Worm (Caenorhabditis elegans): ENCODE results near the gene ctps-1.

DNA sequence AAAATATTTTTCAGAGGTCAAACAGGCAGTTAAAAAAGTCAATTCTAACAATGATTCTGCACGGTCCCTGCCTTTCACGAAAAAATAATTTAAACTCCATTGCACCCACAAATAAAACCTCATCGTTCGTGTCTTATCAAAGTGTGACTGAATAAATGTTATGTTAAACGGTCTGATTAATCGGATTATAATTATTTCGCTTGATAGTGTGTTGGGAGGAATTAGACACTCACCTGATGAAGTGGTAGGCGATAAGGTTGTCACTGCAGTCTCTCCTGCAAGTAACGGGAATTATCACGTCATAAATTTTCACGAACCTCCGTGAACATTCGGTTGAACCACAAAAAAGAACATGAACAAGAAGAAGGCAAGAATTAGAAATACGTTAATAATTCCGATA, 45.6 kb downstream of the ctps-1 start:
- TF ChIP-seq aly-2 (tag; optimal IDR thresholded peaks at IDR 0.05) = no peak
- no peak for TF ChIP-seq nhr-11 (tag; optimal IDR thresholded peaks at IDR 0.05)
- peak; percentile 74 for TF ChIP-seq dmd-6 (GFP tag; IDR thresholded peaks at IDR 0.05)
- TF ChIP-seq mxl-2 (GFP tag; conservative IDR thresholded peaks at IDR 0.05) = no peak
- no peak for TF ChIP-seq ceh-82 (tag; optimal IDR thresholded peaks at IDR 0.05)
- no peak for TF ChIP-seq aha-1 (tag)
- TF ChIP-seq nhr-77 (tag; optimal IDR thresholded peaks at IDR 0.05) = no peak
- no peak for TF ChIP-seq ceh-62 (tag; optimal IDR thresholded peaks at IDR 0.05)
- no peak for TF ChIP-seq lin-13 (GFP tag; optimal IDR thresholded peaks at IDR 0.05)
- TF ChIP-seq lin-29 (GFP tag; IDR thresholded peaks at IDR 0.05) = no peak
- TF ChIP-seq nhr-102 (tag; optimal IDR thresholded peaks at IDR 0.05) = no peak

Data from whole organism, L4 larva.